Fruit fly (Drosophila melanogaster): ENCODE data around the gene D2hgdh.

Gene D2hgdh

dm6 chrX:2145690-2146470 is 4.6 kb downstream of the D2hgdh start (continued):
- TF ChIP-seq cato (GFP tag; optimal IDR thresholded peaks at IDR 0.05; ENCODE audit: borderline replicate concordance) (no peak), CG1529 (GFP tag; optimal IDR thresholded peaks at IDR 0.05) (no peak), lmd (GFP tag; IDR thresholded peaks at IDR 0.05) (peak; percentile 35; the same call in 1 of the 2 replicates), PHDP (tag; optimal IDR thresholded peaks at IDR 0.05) (peak; percentile 21), CG17328 (GFP tag; IDR thresholded peaks at IDR 0.05) (no peak), CG10979 (tag; optimal IDR thresholded peaks at IDR 0.05) (peak; percentile 15), Ravus (GFP tag; IDR thresholded peaks at IDR 0.05) (no peak), Bgb (GFP tag; IDR thresholded peaks at IDR 0.05; ENCODE audit: partially characterized antibody) (peak; percentile 65), CG34224 (GFP tag; IDR thresholded peaks at IDR 0.05; ENCODE audit: partially characterized antibody) (peak; percentile 71; the same call in 2 of the 3 replicates), Mrtf (GFP tag; IDR thresholded peaks at IDR 0.05) (no peak), CG18599 (GFP tag; optimal IDR thresholded peaks at IDR 0.05) (peak; percentile 64), gro (GFP tag; optimal IDR thresholded peaks at IDR 0.05) (peak; percentile 46), Side (GFP tag; optimal IDR thresholded peaks at IDR 0.05) (peak; percentile 9), sna (GFP tag; IDR thresholded peaks at IDR 0.05; ENCODE audit: partially characterized antibody) (peak; percentile 75), Kr (GFP tag; optimal IDR thresholded peaks at IDR 0.05) (no peak), hkb (optimal IDR thresholded peaks at IDR 0.05) (no peak), hkb (GFP tag; IDR thresholded peaks at IDR 0.05) (0 out of 2 replicates have a peak, but pooled peaks have one; percentile 29), gce (GFP tag; IDR thresholded peaks at IDR 0.05) (no peak), Bdp1 (GFP tag; optimal IDR thresholded peaks at IDR 0.05) (no peak), CG4282 (GFP tag; optimal IDR thresholded peaks at IDR 0.05) (peak; percentile 5), Hmx (GFP tag; optimal IDR thresholded peaks at IDR 0.05) (no peak), phol (tag; optimal IDR thresholded peaks at IDR 0.05) (peak; percentile 14), CG9817 (tag; optimal IDR thresholded peaks at IDR 0.05) (peak; percentile 31), CG15601 (tag; optimal IDR thresholded peaks at IDR 0.05) (no peak), CrebB (tag; optimal IDR thresholded peaks at IDR 0.05) (peak; percentile 32), dati (GFP tag; IDR thresholded peaks at IDR 0.05) (no peak), H15 (GFP tag; IDR thresholded peaks at IDR 0.05) (0 out of 3 replicates have a peak, but pooled peaks have one; percentile 12), pzg (GFP tag; optimal IDR thresholded peaks at IDR 0.05) (peak; percentile 12), ssp (GFP tag; IDR thresholded peaks at IDR 0.05) (peak; percentile 31; the same call in 1 of the 2 replicates), Gug (GFP tag; IDR thresholded peaks at IDR 0.05) (peak; percentile 30; the same call in 1 of the 4 replicates), CG15479 (GFP tag; optimal IDR thresholded peaks at IDR 0.05) (peak; percentile 27), CG2678 (tag; optimal IDR thresholded peaks at IDR 0.05) (peak; percentile 60), wdn (GFP tag; IDR thresholded peaks at IDR 0.05) (0 out of 2 replicates have a peak, but pooled peaks have one; percentile 20), CG3726 (GFP tag; IDR thresholded peaks at IDR 0.05) (no peak), Lpt (GFP tag; optimal IDR thresholded peaks at IDR 0.05) (no peak), ttk (GFP tag; IDR thresholded peaks at IDR 0.05) (no peak), jigr1 (GFP tag; IDR thresholded peaks at IDR 0.05) (no peak), insv (GFP tag; optimal IDR thresholded peaks at IDR 0.05) (peak in 1 of 2 experiments; percentile 23), zfh2 (GFP tag; optimal IDR thresholded peaks at IDR 0.05) (peak; percentile 60), D19B (GFP tag; optimal IDR thresholded peaks at IDR 0.05) (peak; percentile 42), tx (GFP tag; optimal IDR thresholded peaks at IDR 0.05) (no peak), CG17186 (GFP tag; optimal IDR thresholded peaks at IDR 0.05) (no peak), Max (GFP tag; optimal IDR thresholded peaks at IDR 0.05) (peak; percentile 31), CG4328 (GFP tag; optimal IDR thresholded peaks at IDR 0.05) (peak; percentile 46), az2 (GFP tag; optimal IDR thresholded peaks at IDR 0.05) (no peak), lilli (GFP tag; optimal IDR thresholded peaks at IDR 0.05) (peak; percentile 37), gcm (GFP tag; optimal IDR thresholded peaks at IDR 0.05) (no peak), CG9932 (GFP tag; IDR thresholded peaks at IDR 0.05) (peak; percentile 63; the same call in 1 of the 2 replicates), her (GFP tag; optimal IDR thresholded peaks at IDR 0.05) (peak; percentile 0)
